Worm (Caenorhabditis elegans) whole organism, L1 larva: ENCODE measurements around the gene txt-17.

Experiments
- aly-2 ChIP-seq: fragments of 150-350 bp; optimal IDR thresholded peaks from 2 replicates; lab custom pipeline; 2014; ENCODE audit warnings: missing biosample characterization, missing genetic modification characterization
- ceh-82 ChIP-seq, 3 experiments: fragments of 150-350 bp in 1 of 3; sonication (generic microtip) in 2 of 3; optimal IDR thresholded peaks; 2 replicates each; lab custom pipeline; 2014 to 2017; ENCODE audit warnings: missing biosample characterization in 3 of 3, missing genetic modification characterization in 3 of 3
- fos-1 ChIP-seq: fragments of 150-350 bp; optimal IDR thresholded peaks from 2 replicates; lab custom pipeline; 2014; ENCODE audit warnings: missing biosample characterization, missing genetic modification characterization
- nhr-11 ChIP-seq: fragments of 150-350 bp; optimal IDR thresholded peaks from 2 replicates; lab custom pipeline; 2014; ENCODE audit warnings: missing biosample characterization, missing genetic modification characterization
- nhr-12 ChIP-seq: sonication (generic microtip); optimal IDR thresholded peaks from 2 replicates; lab custom pipeline; 2017; ENCODE audit warnings: missing biosample characterization, missing genetic modification characterization
- nhr-237 ChIP-seq: fragments of 150-350 bp; optimal IDR thresholded peaks from 2 replicates; lab custom pipeline; 2014; ENCODE audit warnings: missing biosample characterization, missing genetic modification characterization
- snpc-4 ChIP-seq: fragments of 150-350 bp; optimal IDR thresholded peaks from 2 replicates; lab custom pipeline; 2014; ENCODE audit warnings: missing biosample characterization, missing genetic modification characterization
- unc-130 ChIP-seq: fragments of 150-350 bp; optimal IDR thresholded peaks from 2 replicates; lab custom pipeline; 2017; ENCODE audit warnings: missing biosample characterization, missing genetic modification characterization, inconsistent platforms

DNA sequence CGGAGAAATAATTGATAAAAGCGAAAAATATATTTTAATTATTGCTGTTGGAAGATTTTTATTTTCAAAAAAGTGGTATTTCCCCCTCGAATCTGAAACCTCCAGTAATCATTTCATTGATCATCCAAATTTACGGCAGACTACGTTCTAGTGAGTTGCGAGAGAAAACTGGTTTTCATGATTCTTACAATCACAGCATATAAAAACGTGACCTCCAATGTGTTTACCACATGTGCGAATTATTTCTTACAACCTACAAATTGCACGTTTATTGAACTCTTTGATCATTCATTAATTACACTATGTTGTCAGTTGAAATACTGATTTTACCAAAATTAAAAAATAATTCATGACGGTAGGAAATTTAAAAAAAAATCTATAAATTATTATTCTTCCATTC, 36.2 kb upstream of the txt-17 start:
- TF ChIP-seq aly-2 (tag; lab: Kevin White, UChicago), result no peak
- no peak for TF ChIP-seq fos-1 (tag; lab: Kevin White, UChicago)
- no peak for TF ChIP-seq ceh-82 (tag; optimal IDR thresholded peaks at IDR 0.05; lab: Kevin White, UChicago)
- TF ChIP-seq nhr-237, result no peak
- TF ChIP-seq snpc-4 (tag; lab: Kevin White, UChicago), result no peak
- no peak for TF ChIP-seq nhr-12 (tag; lab: Kevin White, UChicago)
- peak; percentile 16 for TF ChIP-seq unc-130 (tag; lab: Kevin White, UChicago)
- TF ChIP-seq nhr-11 (tag; lab: Kevin White, UChicago), result no peak
